Fruit fly (Drosophila melanogaster): ENCODE measurements around the gene Oseg4.

The Oseg4 gene

DNA sequence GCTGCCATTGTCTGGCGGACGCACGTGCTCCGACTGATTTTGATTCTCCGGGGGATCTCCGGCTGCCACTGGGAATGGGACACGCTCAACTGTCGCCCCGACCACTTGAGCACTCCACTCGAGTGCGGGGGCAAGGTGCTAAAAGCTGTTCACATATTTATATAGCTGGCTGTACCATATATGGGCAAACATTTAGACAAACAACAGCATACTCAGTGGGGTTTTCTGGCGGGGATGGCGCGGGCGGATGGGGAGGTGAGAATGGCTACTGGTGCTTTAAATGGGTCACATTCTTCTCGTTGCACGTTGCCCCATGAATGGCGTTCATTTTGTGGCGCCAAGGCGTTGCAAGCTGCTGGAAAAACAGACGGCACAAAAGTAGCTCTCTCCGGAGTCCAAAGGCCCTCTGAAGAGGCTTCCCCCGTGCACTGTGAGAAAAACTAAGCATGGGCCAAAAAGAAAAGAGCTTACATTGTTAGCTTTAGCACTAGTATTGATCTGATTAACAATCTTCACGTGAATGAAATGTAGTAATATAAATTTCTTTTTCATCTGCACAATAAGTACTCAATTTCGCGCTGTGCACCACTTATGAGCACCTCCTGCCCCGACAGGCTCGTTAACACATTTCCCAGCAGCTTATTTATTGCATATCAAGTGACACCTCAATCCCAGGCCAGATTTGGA is 44.7 kb downstream of the Oseg4 start (continued):
- TF ChIP-seq Mrtf (GFP tag; IDR thresholded peaks at IDR 0.05) = no peak
- no peak for TF ChIP-seq Stat92E (GFP tag; optimal IDR thresholded peaks at IDR 0.05)
- TF ChIP-seq CG4820 (GFP tag; optimal IDR thresholded peaks at IDR 0.05) = peak; percentile 50
- no peak for TF ChIP-seq hbn (GFP tag; IDR thresholded peaks at IDR 0.05; ENCODE audit: partially characterized antibody)
- TF ChIP-seq CG6175 (GFP tag; IDR thresholded peaks at IDR 0.05) = 0 out of 3 replicates have a peak, but pooled peaks have one; percentile 9
- TF ChIP-seq CG3065 (GFP tag; optimal IDR thresholded peaks at IDR 0.05) = no peak
- no peak for TF ChIP-seq CG11093 (GFP tag; IDR thresholded peaks at IDR 0.05)
- no peak for TF ChIP-seq zen2 (GFP tag; IDR thresholded peaks at IDR 0.05; ENCODE audit: partially characterized antibody)
- TF ChIP-seq CG12769 (tag; optimal IDR thresholded peaks at IDR 0.05) = no peak
- TF ChIP-seq sens (GFP tag) = peak; percentile 88
- TF ChIP-seq gce (GFP tag; IDR thresholded peaks at IDR 0.05) = no peak; the same call in 2 of the 3 replicates
- no peak for TF ChIP-seq repo (GFP tag; optimal IDR thresholded peaks at IDR 0.05)
- TF ChIP-seq Doc2 (GFP tag; IDR thresholded peaks at IDR 0.05) = no peak
- TF ChIP-seq chm (GFP tag; IDR thresholded peaks at IDR 0.05) = peak; percentile 10; the same call in 1 of the 2 replicates
- TF ChIP-seq Poxn (GFP tag; IDR thresholded peaks at IDR 0.05) = no peak
- no peak for TF ChIP-seq CG9876 (GFP tag; optimal IDR thresholded peaks at IDR 0.05)
- TF ChIP-seq GATAe (GFP tag; conservative IDR thresholded peaks at IDR 0.05) = no peak
- no peak for TF ChIP-seq sd (tag; optimal IDR thresholded peaks at IDR 0.05)
- TF ChIP-seq tll (GFP tag; optimal IDR thresholded peaks at IDR 0.05) = no peak
- peak; percentile 54 for TF ChIP-seq phol (tag; optimal IDR thresholded peaks at IDR 0.05)
- no peak for TF ChIP-seq cwo (GFP tag; optimal IDR thresholded peaks at IDR 0.05)
- TF ChIP-seq bowl (GFP tag; IDR thresholded peaks at IDR 0.05) = no peak
- TF ChIP-seq corto (GFP tag; optimal IDR thresholded peaks at IDR 0.05) = no peak
- peak; percentile 69; the same call in 2 of the 3 replicates for TF ChIP-seq otp (GFP tag; IDR thresholded peaks at IDR 0.05)
- no peak for TF ChIP-seq HLH4C (GFP tag; IDR thresholded peaks at IDR 0.05; ENCODE audit: partially characterized antibody)
- no peak for TF ChIP-seq CG10543 (GFP tag; optimal IDR thresholded peaks at IDR 0.05)
- TF ChIP-seq pros (GFP tag; optimal IDR thresholded peaks at IDR 0.05) = no peak
- peak; percentile 52 for TF ChIP-seq HHEX (GFP tag; optimal IDR thresholded peaks at IDR 0.05)
- TF ChIP-seq CG1024 (GFP tag; IDR thresholded peaks at IDR 0.05) = no peak; the same call in 1 of the 2 replicates
- TF ChIP-seq CG18599 (GFP tag; optimal IDR thresholded peaks at IDR 0.05) = peak; percentile 45
- TF ChIP-seq CG9817 (tag; optimal IDR thresholded peaks at IDR 0.05) = no peak
- TF ChIP-seq Neu2 (GFP tag; optimal IDR thresholded peaks at IDR 0.05; ENCODE audit: borderline replicate concordance) = no peak
- no peak for TF ChIP-seq dati (GFP tag; IDR thresholded peaks at IDR 0.05)
- no peak for TF ChIP-seq insv (GFP tag; optimal IDR thresholded peaks at IDR 0.05)
- TF ChIP-seq fd102C (GFP tag; optimal IDR thresholded peaks at IDR 0.05) = no peak
- TF ChIP-seq CG17361 (GFP tag; IDR thresholded peaks at IDR 0.05) = peak; percentile 42; the same call in 1 of the 3 replicates
- no peak for TF ChIP-seq en (GFP tag; optimal IDR thresholded peaks at IDR 0.05)
- no peak for TF ChIP-seq hth (optimal IDR thresholded peaks at IDR 0.05)
- no peak for TF ChIP-seq CG4360 (GFP tag; IDR thresholded peaks at IDR 0.05)
- TF ChIP-seq CG4404 (GFP tag; IDR thresholded peaks at IDR 0.05) = no peak
- TF ChIP-seq fd96Cb (tag; optimal IDR thresholded peaks at IDR 0.05) = peak; percentile 49
- no peak for TF ChIP-seq CG13123 (GFP tag; optimal IDR thresholded peaks at IDR 0.05)
- no peak for TF ChIP-seq CG13624 (GFP tag; optimal IDR thresholded peaks at IDR 0.05)
- TF ChIP-seq sima (GFP tag; optimal IDR thresholded peaks at IDR 0.05) = no peak
- no peak for TF ChIP-seq CG17385 (GFP tag; optimal IDR thresholded peaks at IDR 0.05)
- no peak for TF ChIP-seq Fer1 (GFP tag; optimal IDR thresholded peaks at IDR 0.05)
- TF ChIP-seq lbe (GFP tag; optimal IDR thresholded peaks at IDR 0.05) = no peak
- peak; percentile 29 for TF ChIP-seq CG9727 (GFP tag; optimal IDR thresholded peaks at IDR 0.05)
- TF ChIP-seq zf30C (GFP tag; optimal IDR thresholded peaks at IDR 0.05) = no peak
